Fruit fly (Drosophila melanogaster) whole organism, wandering third instar larva: Measurements from ENCODE around the gene unc-13.

Experiments used
- CrebA ChIP-seq: fragments of 200-800 bp; sonication (Bioruptor generic); optimal IDR thresholded peaks from 2 replicates; lab custom pipeline; 2016; ENCODE audit warnings: missing biosample characterization, mild to moderate bottlenecking, missing genetic modification characterization, borderline replicate concordance
- Dfd ChIP-seq: fragments of >200 bp; optimal IDR thresholded peaks from 2 replicates; lab custom pipeline; 2017; ENCODE audit warnings: missing biosample characterization, missing genetic modification characterization
- HLH106 ChIP-seq: fragments of 200-800 bp; optimal IDR thresholded peaks from 3 replicates; lab custom pipeline; 2019; ENCODE audit warnings: missing biosample characterization, mild to moderate bottlenecking, missing genetic modification characterization, moderate library complexity
- Hr78 ChIP-seq: fragments of >200 bp; optimal IDR thresholded peaks from 2 replicates; lab custom pipeline; 2017; ENCODE audit warnings: missing biosample characterization, missing genetic modification characterization
- Mio ChIP-seq: sonication (Bioruptor generic); optimal IDR thresholded peaks from 2 replicates; lab custom pipeline; 2016; ENCODE audit warnings: missing biosample characterization, missing genetic modification characterization
- N ChIP-seq: fragments of >200 bp; optimal IDR thresholded peaks from 2 replicates; lab custom pipeline; 2018; ENCODE audit warnings: missing biosample characterization, missing external identifiers, missing genetic modification characterization
- OdsH ChIP-seq: fragments of 200-800 bp; sonication (Bioruptor generic); optimal IDR thresholded peaks from 2 replicates; lab custom pipeline; 2016; ENCODE audit warnings: missing biosample characterization, mild to moderate bottlenecking, missing genetic modification characterization
- dmrt93B ChIP-seq: fragments of 200-800 bp; sonication (Bioruptor generic); optimal IDR thresholded peaks from 2 replicates; lab custom pipeline; 2018; ENCODE audit warnings: missing biosample characterization, mild to moderate bottlenecking, missing genetic modification characterization
- dsf ChIP-seq: sonication (Bioruptor generic); optimal IDR thresholded peaks from 2 replicates; lab custom pipeline; 2016; ENCODE audit warnings: missing biosample characterization, missing genetic modification characterization, borderline replicate concordance
- ey ChIP-seq: fragments of 200-800 bp; sonication (Bioruptor generic); optimal IDR thresholded peaks from 2 replicates; lab custom pipeline; 2016; ENCODE audit warnings: missing biosample characterization, missing genetic modification characterization
- fru ChIP-seq: fragments of 200-800 bp; sonication (Bioruptor generic); optimal IDR thresholded peaks from 3 replicates; lab custom pipeline; 2016; ENCODE audit warnings: missing biosample characterization, mild to moderate bottlenecking, missing genetic modification characterization
- h ChIP-seq: fragments of 200-800 bp; sonication (Bioruptor generic); optimal IDR thresholded peaks from 3 replicates; lab custom pipeline; 2016; ENCODE audit warnings: missing biosample characterization, mild to moderate bottlenecking, missing genetic modification characterization
- usp ChIP-seq: fragments of >200 bp; optimal IDR thresholded peaks from 2 replicates; lab custom pipeline; 2017; ENCODE audit warnings: missing biosample characterization, missing genetic modification characterization
- woc ChIP-seq: sonication (Bioruptor generic); optimal IDR thresholded peaks from 2 replicates; lab custom pipeline; 2016; ENCODE audit warnings: missing biosample characterization, mild to moderate bottlenecking, missing genetic modification characterization

DNA sequence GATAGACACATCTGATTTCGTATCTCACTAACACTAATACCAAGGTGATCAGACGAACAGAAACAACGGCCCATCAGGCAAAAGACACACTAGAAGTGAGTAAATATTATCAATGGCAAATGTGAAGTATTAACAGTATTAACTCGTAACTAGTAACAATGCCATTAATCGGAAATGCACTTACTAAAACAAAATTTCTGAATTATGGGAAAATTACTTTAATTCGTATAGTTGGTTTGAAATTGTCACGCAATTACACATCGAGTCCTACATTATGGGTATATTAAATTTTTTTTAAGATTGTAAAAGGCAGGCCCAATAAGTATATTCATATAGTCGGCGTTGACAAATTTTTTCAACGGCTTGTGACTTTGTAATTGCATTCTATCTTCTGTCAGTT is 10.5 kb upstream of the unc-13 start:
- no peak for TF ChIP-seq dsf (GFP tag; lab: Kevin White, UChicago)
- TF ChIP-seq fru (GFP tag; lab: Kevin White, UChicago): peak; percentile 75
- TF ChIP-seq Mio (GFP tag; lab: Kevin White, UChicago): no peak
- no peak for TF ChIP-seq CrebA (GFP tag; lab: Kevin White, UChicago)
- TF ChIP-seq ey: no peak
- TF ChIP-seq h: no peak
- TF ChIP-seq HLH106 (tag; lab: Kevin White, UChicago): no peak
- no peak for TF ChIP-seq usp
- no peak for TF ChIP-seq OdsH (GFP tag; lab: Kevin White, UChicago)
- no peak for TF ChIP-seq dmrt93B (GFP tag; lab: Kevin White, UChicago)
- TF ChIP-seq Dfd (GFP tag; lab: Kevin White, UChicago): peak; percentile 41
- TF ChIP-seq woc (GFP tag; lab: Kevin White, UChicago): no peak
- TF ChIP-seq Hr78 (GFP tag; lab: Kevin White, UChicago): no peak
- no peak for TF ChIP-seq N (GFP tag; lab: Kevin White, UChicago)
